Worm (Caenorhabditis elegans): ENCODE data around the gene hpo-36.
"Not testable (repeated sequence)": the region's sequence is repeated elsewhere in the genome, so short reads cannot be mapped to it uniquely, and the experiment has no call there.

- TF ChIP-seq nhr-77 (tag; optimal IDR thresholded peaks at IDR 0.05); mml-1 (tag; optimal IDR thresholded peaks at IDR 0.05); nhr-28 (tag; optimal IDR thresholded peaks at IDR 0.05); mdl-1 (tag; optimal IDR thresholded peaks at IDR 0.05); jun-1 (tag; optimal IDR thresholded peaks at IDR 0.05); unc-62 (GFP tag; optimal IDR thresholded peaks at IDR 0.05); pqm-1 (tag; optimal IDR thresholded peaks at IDR 0.05); elt-1 (tag; optimal IDR thresholded peaks at IDR 0.05); ceh-28 (tag; optimal IDR thresholded peaks at IDR 0.05): not testable (repeated sequence)
- peak; percentile 60 for TF ChIP-seq nfya-1 (tag; optimal IDR thresholded peaks at IDR 0.05; ENCODE audit: insufficient read depth)
Observed at ce11 chrV:3707560-3707959, 31.6 kb downstream of the hpo-36 start.
